Worm (Caenorhabditis elegans) whole organism, late embryonic: Measurements from ENCODE around the gene ivd-1.
A peak's percentile ranks its signal among the peaks of the same experiment; 100 is the strongest.

Source experiments
- C08G9.2 ChIP-seq: sonication (generic microtip); optimal IDR thresholded peaks from 2 replicates; lab custom pipeline; 2016; ENCODE audit warnings: mild to moderate bottlenecking, missing genetic modification characterization, moderate library complexity, missing compliant biosample characterization
- F13H6.1 ChIP-seq: sonication (generic microtip); optimal IDR thresholded peaks from 2 replicates; lab custom pipeline; 2016; ENCODE audit warnings: missing genetic modification characterization, missing compliant biosample characterization
- K02D7.2 ChIP-seq: sonication (generic microtip); optimal IDR thresholded peaks from 2 replicates; lab custom pipeline; 2017; ENCODE audit warnings: mild to moderate bottlenecking, missing genetic modification characterization, missing compliant biosample characterization
- K09A11.1 ChIP-seq: sonication (generic microtip); optimal IDR thresholded peaks from 2 replicates; lab custom pipeline; 2017; ENCODE audit warnings: antibody characterized with exemption, mild to moderate bottlenecking, missing genetic modification characterization, missing compliant biosample characterization; ENCODE audit not compliant: insufficient read depth
- Y22D7AL.16 ChIP-seq: sonication (generic microtip); optimal IDR thresholded peaks from 2 replicates; lab custom pipeline; 2016; ENCODE audit warnings: missing genetic modification characterization, missing compliant biosample characterization
- ahr-1 ChIP-seq: sonication (generic microtip); optimal IDR thresholded peaks from 2 replicates; lab custom pipeline; 2016; ENCODE audit warnings: missing genetic modification characterization, missing compliant biosample characterization
- ceh-14 ChIP-seq: sonication (generic microtip); optimal IDR thresholded peaks from 2 replicates; lab custom pipeline; 2016; ENCODE audit warnings: missing genotype, missing genetic modification characterization, missing compliant biosample characterization
- ceh-18 ChIP-seq: sonication (generic microtip); optimal IDR thresholded peaks from 2 replicates; lab custom pipeline; 2016; ENCODE audit warnings: missing genetic modification characterization, missing compliant biosample characterization
- ceh-19 ChIP-seq: fragments of 200-800 bp; sonication (Bioruptor generic); optimal IDR thresholded peaks from 2 replicates; lab custom pipeline; 2018; ENCODE audit warnings: mild to moderate bottlenecking, missing genetic modification characterization, missing compliant biosample characterization
- ceh-2 ChIP-seq: sonication (generic microtip); optimal IDR thresholded peaks from 2 replicates; lab custom pipeline; 2016; ENCODE audit warnings: missing genotype, missing genetic modification characterization, missing compliant biosample characterization
- ceh-24 ChIP-seq: sonication (generic microtip); optimal IDR thresholded peaks from 2 replicates; lab custom pipeline; 2016; ENCODE audit warnings: mild to moderate bottlenecking, missing genetic modification characterization, missing compliant biosample characterization
- ceh-31 ChIP-seq: sonication (generic microtip); optimal IDR thresholded peaks from 2 replicates; lab custom pipeline; 2016; ENCODE audit warnings: missing genetic modification characterization, missing compliant biosample characterization
- ceh-45 ChIP-seq: fragments of 200-800 bp; sonication (Bioruptor generic); IDR thresholded peaks from 2 replicates; pipeline ENCODE4 v1.3.6; 2022; ENCODE audit warnings: missing genetic modification reagents, missing genetic modification characterization, missing compliant biosample characterization
- ceh-6 ChIP-seq: fragments of 200-800 bp; sonication (Bioruptor generic); optimal IDR thresholded peaks from 2 replicates; lab custom pipeline; 2018; ENCODE audit warnings: mild to moderate bottlenecking, missing genetic modification characterization, missing compliant biosample characterization
- ceh-9 ChIP-seq: sonication (generic microtip); optimal IDR thresholded peaks from 2 replicates; lab custom pipeline; 2016; ENCODE audit warnings: mild to moderate bottlenecking, missing genetic modification characterization, inconsistent platforms, missing compliant biosample characterization
- dmd-4 ChIP-seq: sonication (generic microtip); optimal IDR thresholded peaks from 2 replicates; lab custom pipeline; 2016; ENCODE audit warnings: borderline replicate concordance, missing genetic modification characterization, missing compliant biosample characterization
- elt-2 ChIP-seq: sonication (generic microtip); optimal IDR thresholded peaks from 2 replicates; lab custom pipeline; 2016; ENCODE audit warnings: missing genetic modification reagents, missing genetic modification characterization, missing compliant biosample characterization
- elt-4 ChIP-seq: sonication (generic microtip); optimal IDR thresholded peaks from 2 replicates; lab custom pipeline; 2016; ENCODE audit warnings: missing genetic modification characterization, missing compliant biosample characterization
- fax-1 ChIP-seq: sonication (generic microtip); optimal IDR thresholded peaks from 2 replicates; lab custom pipeline; 2016; ENCODE audit warnings: missing genotype, missing genetic modification characterization, missing compliant biosample characterization
- fkh-10 ChIP-seq: fragments of 150-350 bp; optimal IDR thresholded peaks from 2 replicates; lab custom pipeline; 2014; ENCODE audit warnings: missing biosample characterization, missing genetic modification reagents, missing genetic modification characterization
- hlh-13 ChIP-seq: fragments of 200-800 bp; sonication (Bioruptor generic); optimal IDR thresholded peaks from 2 replicates; lab custom pipeline; 2018; ENCODE audit warnings: mild to moderate bottlenecking, missing genetic modification characterization, missing compliant biosample characterization
- hlh-15 ChIP-seq: sonication (generic microtip); optimal IDR thresholded peaks from 2 replicates; lab custom pipeline; 2016; ENCODE audit warnings: missing genetic modification characterization, missing compliant biosample characterization
- hlh-30 ChIP-seq: sonication (generic microtip); optimal IDR thresholded peaks from 2 replicates; lab custom pipeline; 2017; ENCODE audit warnings: antibody characterized with exemption, missing genetic modification characterization, missing compliant biosample characterization; ENCODE audit not compliant: insufficient read depth
- hlh-8 ChIP-seq: sonication (generic microtip); optimal IDR thresholded peaks from 2 replicates; lab custom pipeline; 2016; ENCODE audit warnings: missing genotype, missing genetic modification characterization, missing compliant biosample characterization
- lin-11 ChIP-seq: fragments of 200-800 bp; sonication (Bioruptor generic); optimal IDR thresholded peaks from 2 replicates; lab custom pipeline; 2018; ENCODE audit warnings: mild to moderate bottlenecking, missing genetic modification characterization, missing compliant biosample characterization
- nfya-1 ChIP-seq: sonication (generic microtip); optimal IDR thresholded peaks from 2 replicates; lab custom pipeline; 2017; ENCODE audit warnings: missing genetic modification characterization, mild to moderate bottlenecking, missing compliant biosample characterization, antibody characterized with exemption, moderate library complexity
- nhr-232 ChIP-seq: sonication (generic microtip); optimal IDR thresholded peaks from 2 replicates; lab custom pipeline; 2016; ENCODE audit warnings: missing genetic modification characterization, missing compliant biosample characterization
- npax-4 ChIP-seq: sonication (generic microtip); optimal IDR thresholded peaks from 2 replicates; lab custom pipeline; 2016; ENCODE audit warnings: missing genetic modification characterization, missing compliant biosample characterization
- pag-3 ChIP-seq: sonication (generic microtip); optimal IDR thresholded peaks from 2 replicates; lab custom pipeline; 2016; ENCODE audit warnings: missing compliant biosample characterization, missing genetic modification characterization, borderline replicate concordance
- pha-4 ChIP-seq: fragments of 150-350 bp; optimal IDR thresholded peaks from 2 replicates; lab custom pipeline; 2018; ENCODE audit warnings: missing biosample characterization, missing genetic modification reagents, missing genetic modification characterization
- pqm-1 ChIP-seq: sonication (generic microtip); optimal IDR thresholded peaks from 2 replicates; lab custom pipeline; 2016; ENCODE audit warnings: missing genetic modification characterization, missing compliant biosample characterization
- pros-1 ChIP-seq: fragments of 150-350 bp; optimal IDR thresholded peaks from 2 replicates; lab custom pipeline; 2014; ENCODE audit warnings: missing biosample characterization, missing genetic modification reagents, missing genetic modification characterization
- ref-2 ChIP-seq: sonication (generic microtip); optimal IDR thresholded peaks from 2 replicates; lab custom pipeline; 2016; ENCODE audit warnings: missing genetic modification characterization, missing compliant biosample characterization
- tbx-2 ChIP-seq: sonication (generic microtip); optimal IDR thresholded peaks from 2 replicates; lab custom pipeline; 2016; ENCODE audit warnings: missing genetic modification characterization, missing compliant biosample characterization
- unc-3 ChIP-seq, 2 experiments: fragments of 200-800 bp in 1 of 2; sonication (Bioruptor generic) in 1 of 2; sonication (generic microtip) in 1 of 2; conservative IDR thresholded peaks in 1 of 2; optimal IDR thresholded peaks in 1 of 2; 2 replicates each; pipeline versions ENCODE4 v1.3.6 to Lab custom; 2016 to 2022; ENCODE audit warnings: missing compliant biosample characterization in 2 of 2, missing genetic modification characterization in 2 of 2, missing genetic modification reagents in 1 of 2
- unc-42 ChIP-seq: sonication (generic microtip); optimal IDR thresholded peaks from 2 replicates; lab custom pipeline; 2016; ENCODE audit warnings: missing genotype, missing genetic modification characterization, missing compliant biosample characterization
- zip-5 ChIP-seq: sonication (generic microtip); optimal IDR thresholded peaks from 2 replicates; lab custom pipeline; 2016; ENCODE audit warnings: missing genetic modification characterization, missing compliant biosample characterization

The ivd-1 gene

ce11 chrIV:5085782-5086181, 2.9 kb downstream of the ivd-1 start:
- TF ChIP-seq hlh-30 (tag; lab: Kevin White, UChicago) (no peak), ceh-14 (no peak), ceh-2 (tag; lab: Kevin White, UChicago) (no peak), elt-2 (tag; lab: Kevin White, UChicago) (no peak), C08G9.2 (no peak), unc-42 (tag; lab: Kevin White, UChicago) (no peak), ceh-45 (GFP tag; lab: Robert Waterston, UW) (no peak)

- TF ChIP-seq npax-4 (tag; lab: Kevin White, UChicago) (no peak), unc-3 (GFP tag; conservative IDR thresholded peaks at IDR 0.05; lab: Robert Waterston, UW) (no peak), unc-3 (tag; optimal IDR thresholded peaks at IDR 0.05; lab: Kevin White, UChicago) (no peak), Y22D7AL.16 (tag; lab: Kevin White, UChicago) (no peak), nhr-232 (tag; lab: Kevin White, UChicago) (no peak), lin-11 (tag; lab: Kevin White, UChicago) (no peak), ceh-6 (GFP tag; lab: Kevin White, UChicago) (no peak), pros-1 (no peak), ceh-31 (tag; lab: Kevin White, UChicago) (no peak), ceh-24 (tag; lab: Kevin White, UChicago) (no peak), ahr-1 (tag; lab: Kevin White, UChicago) (no peak), pag-3 (no peak), fax-1 (no peak), tbx-2 (tag; lab: Kevin White, UChicago) (no peak), elt-4 (no peak), ceh-45 (GFP tag; lab: Robert Waterston, UW) (no peak), elt-2 (tag; lab: Kevin White, UChicago) (no peak), hlh-15 (tag; lab: Kevin White, UChicago) (no peak), hlh-8 (tag; lab: Kevin White, UChicago) (no peak), K02D7.2 (tag; lab: Kevin White, UChicago) (no peak)
Observed at ce11 chrIV:5083832-5084231, 4.8 kb downstream of the ivd-1 start.

ce11 chrIV:5082900-5083530, 5.6 kb downstream of the ivd-1 start, which contains the start of gene pygo-1:
TSS of gene pygo-1 (plus strand) at chrIV:5083303.
- no peak for TF ChIP-seq K02D7.2 (tag; lab: Kevin White, UChicago)
- no peak for TF ChIP-seq dmd-4
- no peak for TF ChIP-seq hlh-13
- no peak for TF ChIP-seq nfya-1
- TF ChIP-seq ref-2 = no peak
- TF ChIP-seq pqm-1 (tag; lab: Kevin White, UChicago) = no peak
- no peak for TF ChIP-seq hlh-15 (tag; lab: Kevin White, UChicago)
- no peak for TF ChIP-seq ceh-9 (tag; lab: Kevin White, UChicago)
- no peak for TF ChIP-seq fkh-10
- TF ChIP-seq nhr-232 (tag; lab: Kevin White, UChicago) = no peak
- TF ChIP-seq ceh-19 = no peak
- TF ChIP-seq zip-5 (tag; lab: Kevin White, UChicago) = no peak
- TF ChIP-seq F13H6.1 (tag; lab: Kevin White, UChicago) = no peak
- TF ChIP-seq tbx-2 (tag; lab: Kevin White, UChicago) = no peak
- TF ChIP-seq ceh-6 (GFP tag; lab: Kevin White, UChicago) = no peak
- TF ChIP-seq K09A11.1 (tag; lab: Kevin White, UChicago) = no peak
- no peak for TF ChIP-seq ceh-14
- no peak for TF ChIP-seq ceh-18

- TF ChIP-seq tbx-2 (tag; lab: Kevin White, UChicago) = peak; percentile 13
- TF ChIP-seq ceh-18 = no peak
- no peak for TF ChIP-seq pha-4 (tag; lab: Kevin White, UChicago)
Observed at ce11 chrIV:5081122-5081521, 7.5 kb downstream of the ivd-1 start.
